Worm (Caenorhabditis elegans) whole organism, L3 larva: ENCODE results near the gene popl-1.

Source experiments
- R02D3.7 ChIP-seq: fragments of 150-350 bp; optimal IDR thresholded peaks from 2 replicates; lab custom pipeline; 2014; ENCODE audit warnings: missing biosample characterization, missing genetic modification characterization
- ama-1 ChIP-seq: fragments of 150-350 bp; optimal IDR thresholded peaks from 2 replicates; lab custom pipeline; 2018
- ceh-82 ChIP-seq: fragments of 150-350 bp; optimal IDR thresholded peaks from 2 replicates; lab custom pipeline; 2014; ENCODE audit warnings: missing biosample characterization, missing genetic modification characterization
- elt-3 ChIP-seq, 3 experiments: fragments of 150-350 bp in 1 of 3; sonication (generic microtip) in 2 of 3; optimal IDR thresholded peaks; 2 replicates in 2 of 3; 4 replicates in 1 of 3; lab custom pipeline; 2014 to 2017; ENCODE audit warnings: missing biosample characterization in 3 of 3, missing genetic modification characterization in 3 of 3
- fos-1 ChIP-seq: fragments of 150-350 bp; optimal IDR thresholded peaks from 2 replicates; lab custom pipeline; 2014; ENCODE audit warnings: missing biosample characterization, missing genetic modification characterization
- jun-1 ChIP-seq: fragments of 150-350 bp; optimal IDR thresholded peaks from 2 replicates; lab custom pipeline; 2014; ENCODE audit warnings: missing biosample characterization, missing genetic modification reagents, missing genetic modification characterization
- tbx-2 ChIP-seq: sonication (generic microtip); optimal IDR thresholded peaks from 2 replicates; lab custom pipeline; 2016; ENCODE audit warnings: mild to moderate bottlenecking, missing genetic modification characterization, missing compliant biosample characterization
- unc-39 ChIP-seq: sonication (generic microtip); optimal IDR thresholded peaks from 4 replicates; lab custom pipeline; 2017; ENCODE audit warnings: missing biosample characterization, missing genetic modification characterization
- ztf-11 ChIP-seq: fragments of 150-350 bp; optimal IDR thresholded peaks from 2 replicates; lab custom pipeline; 2014; ENCODE audit warnings: missing biosample characterization, missing genetic modification characterization

DNA sequence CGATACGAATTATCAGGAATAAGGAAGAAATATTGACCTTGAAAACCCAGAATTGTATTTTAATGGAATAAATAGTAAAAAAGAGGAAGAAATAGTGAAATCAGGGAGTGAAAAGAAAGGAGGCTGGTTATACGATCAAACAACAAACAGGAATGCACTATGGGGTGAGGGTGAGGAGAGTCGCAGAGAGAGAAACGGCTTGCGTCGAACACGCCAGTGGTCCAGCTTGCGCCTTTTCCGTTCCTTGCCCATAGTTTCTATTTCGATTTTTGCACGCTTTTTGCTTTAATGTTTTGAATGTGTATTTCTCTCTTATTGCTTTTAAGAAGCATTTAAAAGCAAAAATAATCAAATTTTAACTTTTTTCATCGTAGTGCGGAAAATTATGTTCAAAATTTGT, 22.9 kb upstream of the popl-1 start:
- TF ChIP-seq fos-1 (tag; lab: Kevin White, UChicago) (no peak), tbx-2 (tag; lab: Kevin White, UChicago) (peak; percentile 20), R02D3.7 (tag; lab: Kevin White, UChicago) (peak; percentile 64), jun-1 (tag; lab: Kevin White, UChicago) (peak; percentile 63), ama-1 (lab: Kevin White, UChicago) (peak; percentile 32), elt-3 (tag; optimal IDR thresholded peaks at IDR 0.05; lab: Kevin White, UChicago) (no peak), ceh-82 (tag; lab: Kevin White, UChicago) (peak; percentile 0), ztf-11 (tag; lab: Kevin White, UChicago) (no peak), unc-39 (tag; lab: Kevin White, UChicago) (no peak)
